Fruit fly (Drosophila melanogaster) whole organism, embryonic: Measurements from ENCODE around the gene CG44000.

ENCODE experiments used
- CG12659 ChIP-seq: fragments of 200-800 bp; sonication (Bioruptor generic); optimal IDR thresholded peaks from 3 replicates; lab custom pipeline; 2017; ENCODE audit warnings: mild to moderate bottlenecking, missing biosample characterization, missing genetic modification reagents, missing genetic modification characterization
- CG3726 ChIP-seq: fragments of 200-800 bp; sonication (Bioruptor generic); IDR thresholded peaks from 3 replicates; pipeline ENCODE4, ENCODE4 v1.3.6; 2022; ENCODE audit warnings: missing biosample characterization, missing genetic modification characterization
- CG5245 ChIP-seq: fragments of 200-800 bp; sonication (Bioruptor generic); optimal IDR thresholded peaks from 3 replicates; lab custom pipeline; 2016; ENCODE audit warnings: missing biosample characterization, missing genetic modification characterization
- CG7786 ChIP-seq: fragments of 200-800 bp; sonication (Bioruptor generic); optimal IDR thresholded peaks from 2 replicates; lab custom pipeline; 2016; ENCODE audit warnings: missing biosample characterization, missing genetic modification characterization
- Camta ChIP-seq: fragments of 200-800 bp; sonication (Bioruptor generic); optimal IDR thresholded peaks from 2 replicates; lab custom pipeline; 2016; ENCODE audit warnings: missing biosample characterization, missing genetic modification characterization
- Elba2 ChIP-seq: fragments of 200-800 bp; sonication (Bioruptor generic); optimal IDR thresholded peaks from 3 replicates; lab custom pipeline; 2016; ENCODE audit warnings: missing biosample characterization, missing genetic modification characterization
- Lhr ChIP-seq: fragments of 200-800 bp; sonication (Bioruptor generic); optimal IDR thresholded peaks from 3 replicates; lab custom pipeline; 2017; ENCODE audit warnings: mild to moderate bottlenecking, missing biosample characterization, missing genetic modification reagents, missing genetic modification characterization
- bowl ChIP-seq: fragments of 200-800 bp; sonication (Bioruptor generic); IDR thresholded peaks from 2 replicates; pipeline ENCODE4 v1.3.6; 2022; ENCODE audit warnings: missing biosample characterization, missing genetic modification characterization
- corto ChIP-seq: fragments of 200-800 bp; sonication (Bioruptor generic); optimal IDR thresholded peaks from 2 replicates; lab custom pipeline; 2016; ENCODE audit warnings: missing biosample characterization, mild to moderate bottlenecking, missing genetic modification characterization, moderate library complexity
- odd ChIP-seq: fragments of 200-800 bp; sonication (Bioruptor generic); optimal IDR thresholded peaks from 2 replicates; lab custom pipeline; 2017; ENCODE audit warnings: missing biosample characterization, mild to moderate bottlenecking, missing genetic modification characterization
- pan ChIP-seq, 4 experiments: fragments of >200 bp in 3 of 4; fragments of 200-800 bp in 1 of 4; sonication (Bioruptor generic) in 1 of 4; optimal IDR thresholded peaks in 3 of 4; IDR thresholded peaks in 1 of 4; 2 replicates each; pipeline versions ENCODE4 v1.3.6 to Lab custom; 2017 to 2022; ENCODE audit warnings: missing biosample characterization in 2 of 4, missing genetic modification characterization in 2 of 4, mixed read lengths in 1 of 4
- sob ChIP-seq: fragments of 200-800 bp; sonication (Bioruptor generic); IDR thresholded peaks from 2 replicates; pipeline ENCODE4 v1.3.6; 2022; ENCODE audit warnings: missing biosample characterization, missing genetic modification characterization
- z ChIP-seq: fragments of 200-800 bp; sonication (Bioruptor generic); IDR thresholded peaks from 3 replicates; pipeline ENCODE4 v1.3.6; 2022; ENCODE audit warnings: missing biosample characterization, missing genetic modification characterization
- zfh2 ChIP-seq: fragments of 200-800 bp; sonication (Bioruptor generic); optimal IDR thresholded peaks from 2 replicates; lab custom pipeline; 2016; ENCODE audit warnings: missing biosample characterization, missing genetic modification characterization

DNA sequence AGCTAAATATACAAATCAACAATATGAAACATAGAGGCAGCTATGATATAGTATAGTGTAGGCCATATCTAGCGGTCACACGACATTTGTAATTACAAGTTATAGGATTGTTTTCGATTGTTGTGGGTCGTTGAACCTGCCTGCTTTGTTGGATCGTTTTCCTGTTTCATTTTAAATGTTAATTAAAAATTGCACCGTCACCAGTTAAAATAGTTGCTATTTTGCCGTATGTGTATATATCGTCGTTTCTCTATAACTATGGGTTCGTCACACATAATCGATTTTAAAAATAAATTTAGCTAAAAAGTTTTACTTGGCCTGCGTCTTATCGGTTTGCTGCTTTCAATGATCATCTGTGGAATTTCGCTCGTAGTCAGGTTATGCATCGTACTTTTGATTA is 29.3 kb downstream of the CG44000 start:
- TF ChIP-seq CG5245 (no peak), odd (GFP tag; lab: Kevin White, UChicago) (no peak), z (GFP tag; lab: Robert Waterston, UW) (no peak), zfh2 (GFP tag; lab: Kevin White, UChicago) (no peak), bowl (GFP tag; lab: Robert Waterston, UW) (no peak), pan (optimal IDR thresholded peaks at IDR 0.05; lab: Kevin White, UChicago) (no peak), pan (GFP tag; optimal IDR thresholded peaks at IDR 0.05 in 1 of 2, IDR thresholded peaks at IDR 0.05 in 1 of 2) (no peak), Elba2 (GFP tag; lab: Kevin White, UChicago) (no peak), CG3726 (GFP tag; lab: Robert Waterston, UW) (no peak), Lhr (no peak), sob (no peak), corto (GFP tag; lab: Kevin White, UChicago) (no peak), Camta (GFP tag; lab: Kevin White, UChicago) (no peak), CG12659 (GFP tag; lab: Kevin White, UChicago) (no peak), CG7786 (GFP tag; lab: Kevin White, UChicago) (no peak)
